Worm (Caenorhabditis elegans) whole organism, L3 larva: ENCODE data around the gene dpy-10.

Experiments
- R02D3.7 ChIP-seq: fragments of 150-350 bp; optimal IDR thresholded peaks from 2 replicates; lab custom pipeline; 2014; ENCODE audit warnings: missing biosample characterization, missing genetic modification characterization
- ZK546.5 ChIP-seq: sonication (generic microtip); optimal IDR thresholded peaks from 2 replicates; lab custom pipeline; 2017; ENCODE audit warnings: missing biosample characterization, missing genetic modification characterization
- aly-2 ChIP-seq: fragments of 150-350 bp; optimal IDR thresholded peaks from 2 replicates; lab custom pipeline; 2014; ENCODE audit warnings: missing biosample characterization, missing genetic modification characterization
- ama-1 ChIP-seq: fragments of 150-350 bp; optimal IDR thresholded peaks from 2 replicates; lab custom pipeline; 2018
- ceh-16 ChIP-seq: sonication (generic microtip); optimal IDR thresholded peaks from 2 replicates; lab custom pipeline; 2017; ENCODE audit warnings: missing biosample characterization, missing genetic modification characterization
- ceh-82 ChIP-seq: fragments of 150-350 bp; optimal IDR thresholded peaks from 2 replicates; lab custom pipeline; 2014; ENCODE audit warnings: missing biosample characterization, missing genetic modification characterization
- ceh-9 ChIP-seq: sonication (generic microtip); optimal IDR thresholded peaks from 2 replicates; lab custom pipeline; 2018; ENCODE audit warnings: missing biosample characterization, missing genetic modification characterization
- egl-27 ChIP-seq: sonication (generic microtip); optimal IDR thresholded peaks from 4 replicates; lab custom pipeline; 2017; ENCODE audit warnings: missing biosample characterization, missing genetic modification reagents, missing genetic modification characterization
- elt-1 ChIP-seq: fragments of 150-350 bp; optimal IDR thresholded peaks from 2 replicates; lab custom pipeline; 2014; ENCODE audit warnings: missing biosample characterization, missing genetic modification characterization
- elt-2 ChIP-seq: sonication (generic microtip); optimal IDR thresholded peaks from 2 replicates; lab custom pipeline; 2016; ENCODE audit warnings: missing genetic modification reagents, mild to moderate bottlenecking, missing genetic modification characterization, missing compliant biosample characterization
- elt-3 ChIP-seq, 3 experiments: fragments of 150-350 bp in 1 of 3; sonication (generic microtip) in 2 of 3; optimal IDR thresholded peaks; 2 replicates in 2 of 3; 4 replicates in 1 of 3; lab custom pipeline; 2014 to 2017; ENCODE audit warnings: missing biosample characterization in 3 of 3, missing genetic modification characterization in 3 of 3
- eor-1 ChIP-seq, 2 experiments: fragments of 150-350 bp; optimal IDR thresholded peaks; 2 replicates each; lab custom pipeline; 2014 to 2018; ENCODE audit warnings: missing biosample characterization in 2 of 2, missing genetic modification characterization in 2 of 2
- fkh-10 ChIP-seq: sonication (generic microtip); optimal IDR thresholded peaks from 2 replicates; lab custom pipeline; 2017; ENCODE audit warnings: missing biosample characterization, missing genetic modification reagents, missing genetic modification characterization
- hmg-11 ChIP-seq: sonication (generic microtip); optimal IDR thresholded peaks from 2 replicates; lab custom pipeline; 2016; ENCODE audit warnings: missing genetic modification characterization, missing compliant biosample characterization
- jun-1 ChIP-seq: fragments of 150-350 bp; optimal IDR thresholded peaks from 2 replicates; lab custom pipeline; 2014; ENCODE audit warnings: missing biosample characterization, missing genetic modification reagents, missing genetic modification characterization
- lin-15B ChIP-seq: fragments of 150-350 bp; optimal IDR thresholded peaks from 2 replicates; lab custom pipeline; 2014; ENCODE audit warnings: missing biosample characterization, missing genetic modification characterization
- lin-39 ChIP-seq: fragments of 150-350 bp; optimal IDR thresholded peaks from 2 replicates; lab custom pipeline; 2018; ENCODE audit warnings: missing biosample characterization, missing genetic modification reagents, missing genetic modification characterization
- lsy-12 ChIP-seq: sonication (generic microtip); optimal IDR thresholded peaks from 2 replicates; lab custom pipeline; 2016; ENCODE audit warnings: mild to moderate bottlenecking, missing genetic modification characterization, missing compliant biosample characterization
- nfya-1 ChIP-seq: sonication (generic microtip); optimal IDR thresholded peaks from 2 replicates; lab custom pipeline; 2017; ENCODE audit warnings: missing genetic modification characterization, mild to moderate bottlenecking, missing compliant biosample characterization, antibody characterized with exemption, moderate library complexity; ENCODE audit not compliant: insufficient read depth
- nhr-23 ChIP-seq: fragments of 150-350 bp; optimal IDR thresholded peaks from 2 replicates; lab custom pipeline; 2014; ENCODE audit warnings: missing biosample characterization, missing genetic modification reagents, missing genetic modification characterization
- nhr-25 ChIP-seq: sonication (generic microtip); optimal IDR thresholded peaks from 2 replicates; lab custom pipeline; 2017; ENCODE audit warnings: missing biosample characterization, missing genetic modification characterization
- nhr-43 ChIP-seq: sonication (generic microtip); optimal IDR thresholded peaks from 2 replicates; lab custom pipeline; 2016; ENCODE audit warnings: mild to moderate bottlenecking, missing genetic modification characterization, missing compliant biosample characterization; ENCODE audit not compliant: poor library complexity, severe bottlenecking
- nhr-67 ChIP-seq: fragments of 150-350 bp; optimal IDR thresholded peaks from 2 replicates; lab custom pipeline; 2014; ENCODE audit warnings: missing biosample characterization, missing genetic modification characterization
- nhr-76 ChIP-seq: fragments of 150-350 bp; sonication (generic microtip); optimal IDR thresholded peaks from 5 replicates; lab custom pipeline; 2014; ENCODE audit warnings: missing biosample characterization, missing genetic modification characterization
- pha-4 ChIP-seq: fragments of 150-350 bp; optimal IDR thresholded peaks from 2 replicates; lab custom pipeline; 2014; ENCODE audit warnings: missing biosample characterization, missing genetic modification reagents, missing genetic modification characterization
- pqm-1 ChIP-seq: fragments of 150-350 bp; optimal IDR thresholded peaks from 2 replicates; lab custom pipeline; 2017; ENCODE audit warnings: missing biosample characterization, missing genetic modification characterization, inconsistent platforms
- sea-2 ChIP-seq: fragments of 150-350 bp; sonication (generic microtip); optimal IDR thresholded peaks from 4 replicates; lab custom pipeline; 2014; ENCODE audit warnings: missing biosample characterization, missing genetic modification reagents, missing genetic modification characterization
- skn-1 ChIP-seq: fragments of 150-350 bp; optimal IDR thresholded peaks from 2 replicates; lab custom pipeline; 2014; ENCODE audit warnings: missing biosample characterization, missing genetic modification characterization
- snpc-4 ChIP-seq: fragments of 150-350 bp; optimal IDR thresholded peaks from 2 replicates; lab custom pipeline; 2014; ENCODE audit warnings: missing biosample characterization, missing genetic modification characterization
- unc-39 ChIP-seq: sonication (generic microtip); optimal IDR thresholded peaks from 4 replicates; lab custom pipeline; 2017; ENCODE audit warnings: missing biosample characterization, missing genetic modification characterization
- zag-1 ChIP-seq: fragments of 150-350 bp; optimal IDR thresholded peaks from 2 replicates; lab custom pipeline; 2014; ENCODE audit warnings: missing biosample characterization, missing genetic modification characterization
- ztf-4 ChIP-seq: fragments of 150-350 bp; optimal IDR thresholded peaks from 2 replicates; lab custom pipeline; 2014; ENCODE audit warnings: missing biosample characterization, missing genetic modification characterization

dpy-10 gene

ce11 chrII:6721581-6721980 is 9.6 kb upstream of the dpy-10 start:
- TF ChIP-seq pha-4 (tag; lab: Kevin White, UChicago): peak; percentile 44
- TF ChIP-seq nfya-1 (tag; lab: Kevin White, UChicago): peak; percentile 48
- peak; percentile 36 for TF ChIP-seq lsy-12 (tag; lab: Kevin White, UChicago)
- TF ChIP-seq snpc-4 (tag; lab: Kevin White, UChicago): no peak
- TF ChIP-seq aly-2 (tag; lab: Kevin White, UChicago): no peak
- TF ChIP-seq lin-39 (tag; lab: Kevin White, UChicago): peak; percentile 14
- peak; percentile 38 for TF ChIP-seq hmg-11 (tag; lab: Kevin White, UChicago)
- no peak for TF ChIP-seq lin-15B (tag; lab: Kevin White, UChicago)

ce11 chrII:6718221-6718620 is 6.2 kb upstream of the dpy-10 start, which contains the start of gene tsp-10:
tsp-10 (plus strand) TSS chrII:6718586.
- TF ChIP-seq elt-2 (tag; lab: Kevin White, UChicago) (peak; percentile 60), fkh-10 (GFP tag; lab: Kevin White, UChicago) (no peak)
- TF ChIP-seq, all 47 proteins: peak for 1

ce11 chrII:6716638-6717037 is 4.6 kb upstream of the dpy-10 start, which contains the start of the genes T14B4.5 and T14B4.20:
T14B4.5 (plus strand) TSS chrII:6716863.
T14B4.20 (plus strand) TSS chrII:6716901.
- peak; percentile 38 for TF ChIP-seq nhr-25 (tag; lab: Kevin White, UChicago)
- TF ChIP-seq lin-39 (tag; lab: Kevin White, UChicago): no peak
- peak; percentile 64 for TF ChIP-seq nhr-23 (tag; lab: Kevin White, UChicago)
- peak in 1 of 2 experiments; percentile 11 for TF ChIP-seq eor-1 (tag; optimal IDR thresholded peaks at IDR 0.05; lab: Kevin White, UChicago)

ce11 chrII:6715853-6716252 is 3.8 kb upstream of the dpy-10 start:
- no peak for TF ChIP-seq elt-2 (tag; lab: Kevin White, UChicago)
- TF ChIP-seq ama-1 (lab: Kevin White, UChicago): peak; percentile 28
- peak; percentile 35 for TF ChIP-seq nhr-43
- TF ChIP-seq nhr-23 (tag; lab: Kevin White, UChicago): peak; percentile 46

ce11 chrII:6713832-6714342 is 1.9 kb upstream of the dpy-10 start, which contains the start of gene dpy-2:
dpy-2 (plus strand) TSS chrII:6714292.
- TF ChIP-seq nhr-23 (tag; lab: Kevin White, UChicago) (peak; percentile 85), sea-2 (GFP tag; lab: Kevin White, UChicago) (no peak), elt-3 (tag; optimal IDR thresholded peaks at IDR 0.05; lab: Kevin White, UChicago) (peak in 2 of 3 experiments; percentile 10 to 76), egl-27 (tag; lab: Kevin White, UChicago) (no peak)

- no peak for TF ChIP-seq ZK546.5 (tag; lab: Kevin White, UChicago)
- no peak for TF ChIP-seq ceh-9 (tag; lab: Kevin White, UChicago)
- TF ChIP-seq fkh-10 (GFP tag; lab: Kevin White, UChicago): no peak
- no peak for TF ChIP-seq nhr-76 (tag; lab: Kevin White, UChicago)
- TF ChIP-seq unc-39: no peak
- TF ChIP-seq skn-1: no peak
- no peak for TF ChIP-seq ceh-82 (tag; lab: Kevin White, UChicago)
- no peak for TF ChIP-seq pqm-1
- TF ChIP-seq ztf-4 (tag; lab: Kevin White, UChicago): no peak
- TF ChIP-seq zag-1 (tag; lab: Kevin White, UChicago): no peak
- no peak for TF ChIP-seq nhr-67
- no peak for TF ChIP-seq lin-15B (tag; lab: Kevin White, UChicago)
- no peak for TF ChIP-seq pha-4 (tag; lab: Kevin White, UChicago)
- no peak for TF ChIP-seq nhr-25 (tag; lab: Kevin White, UChicago)
- TF ChIP-seq, all 47 proteins: peak for 0
Measured at ce11 chrII:6713003-6713402, 976 bp upstream of the dpy-10 start.

ce11 chrII:6710596-6710995 is 1.4 kb downstream of the dpy-10 start:
- TF ChIP-seq zag-1 (tag; lab: Kevin White, UChicago) (no peak), ceh-82 (tag; lab: Kevin White, UChicago) (no peak), jun-1 (tag; lab: Kevin White, UChicago) (no peak), elt-1 (tag; lab: Kevin White, UChicago) (no peak), hmg-11 (tag; lab: Kevin White, UChicago) (no peak), unc-39 (no peak), elt-2 (tag; lab: Kevin White, UChicago) (no peak), lsy-12 (tag; lab: Kevin White, UChicago) (no peak), ztf-4 (tag; lab: Kevin White, UChicago) (no peak), ceh-16 (no peak), nhr-23 (tag; lab: Kevin White, UChicago) (no peak), nfya-1 (tag; lab: Kevin White, UChicago) (no peak), ceh-9 (tag; lab: Kevin White, UChicago) (no peak), R02D3.7 (tag; lab: Kevin White, UChicago) (no peak)
